Worm (Caenorhabditis elegans) whole organism, L2 larva: Measurements from ENCODE around the gene ZK1010.12.
A peak's percentile ranks its signal among the peaks of the same experiment; 100 is the strongest.

Experiments
- C34F6.9 ChIP-seq: fragments of 150-350 bp; optimal IDR thresholded peaks from 2 replicates; lab custom pipeline; 2014; ENCODE audit warnings: missing biosample characterization, missing genetic modification characterization
- F13H6.1 ChIP-seq: sonication (generic microtip); optimal IDR thresholded peaks from 2 replicates; lab custom pipeline; 2016; ENCODE audit warnings: missing genetic modification characterization, missing compliant biosample characterization
- Y55F3AM.14 ChIP-seq: fragments of 200-800 bp; sonication (Bioruptor generic); optimal IDR thresholded peaks from 2 replicates; lab custom pipeline; 2018; ENCODE audit warnings: mild to moderate bottlenecking, missing genetic modification characterization, missing compliant biosample characterization
- ZK546.5 ChIP-seq: sonication (generic microtip); optimal IDR thresholded peaks from 2 replicates; lab custom pipeline; 2017; ENCODE audit warnings: missing biosample characterization, missing genetic modification characterization
- alr-1 ChIP-seq: fragments of 150-350 bp; optimal IDR thresholded peaks from 2 replicates; lab custom pipeline; 2014; ENCODE audit warnings: missing biosample characterization, missing genetic modification characterization
- ama-1 ChIP-seq: fragments of 150-350 bp; optimal IDR thresholded peaks from 2 replicates; lab custom pipeline; 2018; ENCODE audit warnings: inconsistent platforms
- ceh-16 ChIP-seq: fragments of 150-350 bp; optimal IDR thresholded peaks from 2 replicates; lab custom pipeline; 2014; ENCODE audit warnings: missing biosample characterization, missing genetic modification characterization
- ceh-82 ChIP-seq: fragments of 150-350 bp; optimal IDR thresholded peaks from 2 replicates; lab custom pipeline; 2014; ENCODE audit warnings: missing biosample characterization, missing genetic modification characterization
- crh-2 ChIP-seq: sonication (generic microtip); optimal IDR thresholded peaks from 2 replicates; lab custom pipeline; 2017; ENCODE audit warnings: missing biosample characterization, missing genetic modification characterization
- dmd-4 ChIP-seq: sonication (generic microtip); optimal IDR thresholded peaks from 2 replicates; lab custom pipeline; 2017; ENCODE audit warnings: missing biosample characterization, missing genetic modification characterization
- egl-27 ChIP-seq: sonication (generic microtip); optimal IDR thresholded peaks from 3 replicates; lab custom pipeline; 2017; ENCODE audit warnings: missing biosample characterization, missing genetic modification reagents, missing genetic modification characterization
- elt-1 ChIP-seq: fragments of 150-350 bp; optimal IDR thresholded peaks from 2 replicates; lab custom pipeline; 2014; ENCODE audit warnings: missing biosample characterization, missing genetic modification characterization
- elt-3 ChIP-seq: sonication (generic microtip); optimal IDR thresholded peaks from 2 replicates; lab custom pipeline; 2017; ENCODE audit warnings: missing biosample characterization, missing genetic modification characterization
- fos-1 ChIP-seq: fragments of 150-350 bp; optimal IDR thresholded peaks from 2 replicates; lab custom pipeline; 2014; ENCODE audit warnings: missing biosample characterization, missing genetic modification characterization
- gmeb-1 ChIP-seq: fragments of 150-350 bp; optimal IDR thresholded peaks from 2 replicates; lab custom pipeline; 2014; ENCODE audit warnings: missing biosample characterization, missing genetic modification characterization
- lin-13 ChIP-seq: fragments of 150-350 bp; optimal IDR thresholded peaks from 2 replicates; lab custom pipeline; 2014; ENCODE audit warnings: missing biosample characterization, missing genetic modification reagents, missing genetic modification characterization
- lin-39 ChIP-seq: fragments of 150-350 bp; optimal IDR thresholded peaks from 2 replicates; lab custom pipeline; 2014; ENCODE audit warnings: missing biosample characterization, missing genetic modification reagents, missing genetic modification characterization
- lsy-2 ChIP-seq, 2 experiments: fragments of 150-350 bp in 1 of 2; sonication (generic microtip) in 1 of 2; optimal IDR thresholded peaks; 2 replicates each; lab custom pipeline; 2014 to 2017; ENCODE audit warnings: missing biosample characterization in 2 of 2, missing genetic modification characterization in 2 of 2
- mbf-1 ChIP-seq: sonication (generic microtip); optimal IDR thresholded peaks from 2 replicates; lab custom pipeline; 2017; ENCODE audit warnings: missing biosample characterization, missing genetic modification characterization
- mdl-1 ChIP-seq, 2 experiments: fragments of 150-350 bp in 1 of 2; sonication (generic microtip) in 1 of 2; optimal IDR thresholded peaks; 2 replicates each; lab custom pipeline; 2017; ENCODE audit warnings: missing biosample characterization in 2 of 2, missing genetic modification characterization in 2 of 2
- nhr-10 ChIP-seq: sonication (generic microtip); optimal IDR thresholded peaks from 2 replicates; lab custom pipeline; 2017; ENCODE audit warnings: missing biosample characterization, missing genetic modification characterization
- nhr-11 ChIP-seq: fragments of 150-350 bp; optimal IDR thresholded peaks from 2 replicates; lab custom pipeline; 2014; ENCODE audit warnings: missing biosample characterization, missing genetic modification characterization
- nhr-12 ChIP-seq: fragments of 150-350 bp; optimal IDR thresholded peaks from 2 replicates; lab custom pipeline; 2014; ENCODE audit warnings: missing biosample characterization, missing genetic modification characterization
- nhr-129 ChIP-seq: fragments of 150-350 bp; optimal IDR thresholded peaks from 2 replicates; lab custom pipeline; 2014; ENCODE audit warnings: missing biosample characterization, missing genetic modification characterization
- nhr-21 ChIP-seq: fragments of 150-350 bp; optimal IDR thresholded peaks from 2 replicates; lab custom pipeline; 2014; ENCODE audit warnings: missing biosample characterization, missing genetic modification characterization
- nhr-23 ChIP-seq: fragments of 150-350 bp; optimal IDR thresholded peaks from 2 replicates; lab custom pipeline; 2014; ENCODE audit warnings: missing biosample characterization, missing genetic modification reagents, missing genetic modification characterization
- nhr-237 ChIP-seq: fragments of 150-350 bp; optimal IDR thresholded peaks from 2 replicates; lab custom pipeline; 2014; ENCODE audit warnings: missing biosample characterization, missing genetic modification characterization
- nhr-25 ChIP-seq: fragments of 150-350 bp; sonication (generic microtip); optimal IDR thresholded peaks from 3 replicates; lab custom pipeline; 2014; ENCODE audit warnings: missing biosample characterization, missing genetic modification characterization
- nhr-77 ChIP-seq: fragments of 150-350 bp; optimal IDR thresholded peaks from 2 replicates; lab custom pipeline; 2014; ENCODE audit warnings: missing biosample characterization, missing genetic modification characterization
- peb-1 ChIP-seq: fragments of 150-350 bp; optimal IDR thresholded peaks from 2 replicates; lab custom pipeline; 2014; ENCODE audit warnings: missing biosample characterization, missing genetic modification characterization
- sem-4 ChIP-seq: fragments of 150-350 bp; optimal IDR thresholded peaks from 2 replicates; lab custom pipeline; 2014; ENCODE audit warnings: missing biosample characterization, missing genetic modification reagents, missing genetic modification characterization
- skn-1 ChIP-seq: sonication (generic microtip); optimal IDR thresholded peaks from 2 replicates; lab custom pipeline; 2017; ENCODE audit warnings: missing biosample characterization, missing genetic modification characterization
- sma-3 ChIP-seq: sonication (generic microtip); optimal IDR thresholded peaks from 2 replicates; lab custom pipeline; 2016; ENCODE audit warnings: missing genetic modification reagents, missing genetic modification characterization, missing compliant biosample characterization
- sma-9 ChIP-seq, 2 experiments: fragments of 150-350 bp in 1 of 2; sonication (generic microtip) in 1 of 2; optimal IDR thresholded peaks; 2 replicates each; lab custom pipeline; 2014 to 2016; ENCODE audit warnings: missing genetic modification characterization in 2 of 2, mild to moderate bottlenecking in 1 of 2, missing biosample characterization in 1 of 2, missing compliant biosample characterization in 1 of 2, missing genetic modification reagents in 1 of 2, moderate library complexity in 1 of 2
- snpc-4 ChIP-seq: fragments of 150-350 bp; optimal IDR thresholded peaks from 2 replicates; lab custom pipeline; 2014; ENCODE audit warnings: missing biosample characterization, missing genetic modification characterization
- unc-39 ChIP-seq: fragments of 150-350 bp; optimal IDR thresholded peaks from 2 replicates; lab custom pipeline; 2014; ENCODE audit warnings: missing biosample characterization, missing genetic modification characterization
- unc-62 ChIP-seq: fragments of 150-350 bp; optimal IDR thresholded peaks from 2 replicates; lab custom pipeline; 2014; ENCODE audit warnings: missing biosample characterization, missing genetic modification reagents, missing genetic modification characterization
- zag-1 ChIP-seq: fragments of 150-350 bp; optimal IDR thresholded peaks from 2 replicates; lab custom pipeline; 2014; ENCODE audit warnings: missing biosample characterization, missing genetic modification characterization
- ztf-1 ChIP-seq: fragments of 200-800 bp; sonication (Bioruptor generic); conservative IDR thresholded peaks from 2 replicates; pipeline ENCODE4 v1.3.6; 2022; ENCODE audit warnings: missing genetic modification characterization, missing compliant biosample characterization
- ztf-4 ChIP-seq: fragments of 150-350 bp; optimal IDR thresholded peaks from 2 replicates; lab custom pipeline; 2014; ENCODE audit warnings: missing biosample characterization, missing genetic modification characterization

ZK1010.12 gene

DNA sequence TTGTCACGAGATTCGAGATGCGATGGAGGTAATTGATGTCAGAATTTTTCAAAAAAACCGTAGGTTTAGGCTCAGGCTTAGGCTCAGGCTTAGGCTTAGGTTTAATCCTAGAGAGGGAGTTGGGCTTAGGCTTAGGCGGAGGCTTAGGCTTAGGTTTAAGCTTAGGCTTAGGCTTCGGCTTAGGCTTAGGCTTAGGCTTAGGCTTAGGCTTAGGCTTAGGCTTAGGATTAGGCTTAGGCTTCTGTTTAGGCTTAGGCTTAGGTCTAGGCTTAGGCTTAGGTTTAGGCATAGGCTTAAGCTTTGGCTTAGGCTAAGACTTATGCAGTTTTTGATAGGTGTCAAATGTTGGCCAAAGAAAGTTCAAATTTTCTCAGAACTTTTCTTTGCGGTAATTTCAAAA is 13.2 kb downstream of the ZK1010.12 start:
- no peak for TF ChIP-seq dmd-4 (tag; lab: Kevin White, UChicago)
- no peak for TF ChIP-seq nhr-10 (tag; lab: Kevin White, UChicago)
- TF ChIP-seq mdl-1 (tag; optimal IDR thresholded peaks at IDR 0.05; lab: Kevin White, UChicago) = no peak
- TF ChIP-seq egl-27 (tag; lab: Kevin White, UChicago) = no peak
- TF ChIP-seq ceh-82 (tag; lab: Kevin White, UChicago) = no peak
- no peak for TF ChIP-seq gmeb-1 (tag; lab: Kevin White, UChicago)
- TF ChIP-seq lin-39 (tag; lab: Kevin White, UChicago) = no peak
- TF ChIP-seq ztf-4 (tag; lab: Kevin White, UChicago) = no peak
- no peak for TF ChIP-seq elt-1 (tag; lab: Kevin White, UChicago)
- TF ChIP-seq F13H6.1 (tag; lab: Kevin White, UChicago) = no peak
- TF ChIP-seq nhr-77 (tag; lab: Kevin White, UChicago) = no peak
- TF ChIP-seq lin-13 (GFP tag; lab: Kevin White, UChicago) = no peak
- TF ChIP-seq, all 48 proteins: peak for 0

- no peak for TF ChIP-seq C34F6.9 (tag; lab: Kevin White, UChicago)
- TF ChIP-seq crh-2 (tag; lab: Kevin White, UChicago) = no peak
- TF ChIP-seq F13H6.1 (tag; lab: Kevin White, UChicago) = no peak
- TF ChIP-seq elt-3 (tag; lab: Kevin White, UChicago) = no peak
- no peak for TF ChIP-seq unc-62 (GFP tag; lab: Kevin White, UChicago)
- no peak for TF ChIP-seq nhr-23 (tag; lab: Kevin White, UChicago)
- no peak for TF ChIP-seq mbf-1 (tag; lab: Kevin White, UChicago)
- TF ChIP-seq lin-39 (tag; lab: Kevin White, UChicago) = no peak
- TF ChIP-seq ceh-16 (tag; lab: Kevin White, UChicago) = no peak
- no peak for TF ChIP-seq nhr-129
- TF ChIP-seq egl-27 (tag; lab: Kevin White, UChicago) = no peak
Observed at ce11 chrIII:13005161-13005560, 14.1 kb downstream of the ZK1010.12 start, which contains the start of gene snf-7. Gene snf-7, plus strand, starts transcription at chrIII:13005461.

DNA sequence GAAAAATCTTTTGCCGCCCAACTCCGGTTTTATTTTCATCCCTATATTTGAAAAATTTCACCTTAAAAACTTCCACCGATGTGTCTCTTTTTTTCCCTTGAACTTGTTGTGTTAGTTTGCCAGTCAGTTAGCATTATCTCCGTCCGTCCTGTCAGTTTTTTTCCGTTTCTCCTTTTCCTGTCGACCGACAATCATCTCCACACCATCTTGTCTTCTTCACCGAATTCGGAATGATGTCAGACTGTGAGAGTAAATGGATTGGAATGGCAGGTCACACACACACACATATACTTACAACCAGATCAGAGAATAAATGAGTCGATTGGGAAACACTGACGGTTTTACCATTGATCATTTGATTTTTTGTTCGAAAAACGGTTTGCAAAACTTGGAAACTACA is 20.8 kb downstream of the ZK1010.12 start:
- no peak for TF ChIP-seq nhr-237 (tag; lab: Kevin White, UChicago)
- no peak for TF ChIP-seq ama-1 (lab: Kevin White, UChicago)
- TF ChIP-seq nhr-11 = no peak
- no peak for TF ChIP-seq ztf-1
- TF ChIP-seq ceh-16 (tag; lab: Kevin White, UChicago) = peak; percentile 6
- peak; percentile 58 for TF ChIP-seq nhr-129
- TF ChIP-seq nhr-77 (tag; lab: Kevin White, UChicago) = no peak
- no peak for TF ChIP-seq zag-1 (tag; lab: Kevin White, UChicago)
- no peak for TF ChIP-seq snpc-4 (tag; lab: Kevin White, UChicago)
- no peak for TF ChIP-seq crh-2 (tag; lab: Kevin White, UChicago)
- TF ChIP-seq unc-39 (tag; lab: Kevin White, UChicago) = no peak
- peak; percentile 23 for TF ChIP-seq fos-1
- TF ChIP-seq ZK546.5 (tag; lab: Kevin White, UChicago) = no peak
- no peak for TF ChIP-seq egl-27 (tag; lab: Kevin White, UChicago)
- TF ChIP-seq sem-4 (tag; lab: Kevin White, UChicago) = no peak
- no peak for TF ChIP-seq Y55F3AM.14 (GFP tag; lab: Kevin White, UChicago)
- TF ChIP-seq lsy-2 (tag; optimal IDR thresholded peaks at IDR 0.05; lab: Kevin White, UChicago) = no peak
- peak; percentile 9 for TF ChIP-seq nhr-25
- no peak for TF ChIP-seq gmeb-1 (tag; lab: Kevin White, UChicago)
- no peak for TF ChIP-seq lin-39 (tag; lab: Kevin White, UChicago)
- no peak for TF ChIP-seq skn-1 (tag; lab: Kevin White, UChicago)
- TF ChIP-seq mdl-1 (tag; optimal IDR thresholded peaks at IDR 0.05; lab: Kevin White, UChicago) = no peak
- TF ChIP-seq sma-9 (GFP tag; optimal IDR thresholded peaks at IDR 0.05; lab: Kevin White, UChicago) = peak; percentile 31
- TF ChIP-seq sma-9 (tag; optimal IDR thresholded peaks at IDR 0.05; lab: Kevin White, UChicago) = no peak
- no peak for TF ChIP-seq lin-13 (GFP tag; lab: Kevin White, UChicago)
- TF ChIP-seq peb-1 (tag; lab: Kevin White, UChicago) = no peak
- no peak for TF ChIP-seq unc-62 (GFP tag; lab: Kevin White, UChicago)
- no peak for TF ChIP-seq nhr-21 (tag; lab: Kevin White, UChicago)
- no peak for TF ChIP-seq alr-1 (tag; lab: Kevin White, UChicago)
- TF ChIP-seq ztf-4 (tag; lab: Kevin White, UChicago) = no peak
- peak; percentile 44 for TF ChIP-seq sma-3 (GFP tag; lab: Kevin White, UChicago)
- no peak for TF ChIP-seq nhr-12 (tag; lab: Kevin White, UChicago)
